Fruit fly (Drosophila melanogaster) whole organism, embryonic: Measurements from ENCODE around the gene CG18473.

ENCODE experiments used
- CG10979 ChIP-seq: fragments of 200-800 bp; sonication (Bioruptor generic); optimal IDR thresholded peaks from 2 replicates; lab custom pipeline; 2018; ENCODE audit warnings: missing biosample characterization, mild to moderate bottlenecking, missing genetic modification characterization, moderate library complexity
- CG11398 ChIP-seq: fragments of 200-800 bp; sonication (Bioruptor generic); optimal IDR thresholded peaks from 2 replicates; lab custom pipeline; 2016; ENCODE audit warnings: missing biosample characterization, missing genetic modification characterization
- CG13424 ChIP-seq: fragments of 200-800 bp; sonication (Bioruptor generic); optimal IDR thresholded peaks from 2 replicates; lab custom pipeline; 2019; ENCODE audit warnings: missing biosample characterization, mild to moderate bottlenecking, missing genetic modification characterization, moderate library complexity
- CG13894 ChIP-seq: fragments of 200-800 bp; sonication (Bioruptor generic); optimal IDR thresholded peaks from 3 replicates; lab custom pipeline; 2018; ENCODE audit warnings: missing biosample characterization, mild to moderate bottlenecking, missing genetic modification characterization, moderate library complexity
- CG1529 ChIP-seq: fragments of 200-800 bp; sonication (Bioruptor generic); optimal IDR thresholded peaks from 3 replicates; lab custom pipeline; 2018; ENCODE audit warnings: missing biosample characterization, missing genetic modification characterization
- CG16863 ChIP-seq: fragments of 200-800 bp; sonication (Bioruptor generic); optimal IDR thresholded peaks from 3 replicates; lab custom pipeline; 2016; ENCODE audit warnings: missing biosample characterization, missing genetic modification characterization
- CG17829 ChIP-seq: fragments of 200-800 bp; optimal IDR thresholded peaks from 2 replicates; lab custom pipeline; 2019; ENCODE audit warnings: missing biosample characterization, mild to moderate bottlenecking, missing genetic modification characterization, moderate library complexity
- CG18011 ChIP-seq: fragments of 200-800 bp; sonication (Bioruptor generic); optimal IDR thresholded peaks from 2 replicates; lab custom pipeline; 2017; ENCODE audit warnings: missing biosample characterization, missing genetic modification characterization, mild to moderate bottlenecking, moderate library complexity, missing genotype
- CG1832 ChIP-seq: fragments of 200-800 bp; sonication (Bioruptor generic); optimal IDR thresholded peaks from 2 replicates; lab custom pipeline; 2017; ENCODE audit warnings: missing biosample characterization, mild to moderate bottlenecking, missing genetic modification characterization, inconsistent platforms
- CG31224 ChIP-seq: fragments of 200-800 bp; sonication (Bioruptor generic); IDR thresholded peaks from 2 replicates; pipeline ENCODE4 v1.3.6; 2022; ENCODE audit warnings: missing biosample characterization, missing genetic modification characterization
- CG31365 ChIP-seq: fragments of 200-800 bp; sonication (Bioruptor generic); optimal IDR thresholded peaks from 2 replicates; lab custom pipeline; 2018; ENCODE audit warnings: missing biosample characterization, mild to moderate bottlenecking, missing genetic modification characterization
- CG3726 ChIP-seq: fragments of 200-800 bp; sonication (Bioruptor generic); IDR thresholded peaks from 3 replicates; pipeline ENCODE4, ENCODE4 v1.3.6; 2022; ENCODE audit warnings: missing biosample characterization, missing genetic modification characterization
- CG4404 ChIP-seq: fragments of 200-800 bp; sonication (Bioruptor generic); IDR thresholded peaks from 2 replicates; pipeline ENCODE4 v1.3.6; 2022; ENCODE audit warnings: missing biosample characterization, missing genetic modification characterization
- CG4820 ChIP-seq: fragments of 200-800 bp; sonication (Bioruptor generic); optimal IDR thresholded peaks from 3 replicates; lab custom pipeline; 2016; ENCODE audit warnings: missing biosample characterization, missing genetic modification characterization
- CG5180 ChIP-seq: fragments of 200-800 bp; sonication (Bioruptor generic); optimal IDR thresholded peaks from 3 replicates; lab custom pipeline; 2017; ENCODE audit warnings: missing biosample characterization, missing genetic modification characterization, mild to moderate bottlenecking, moderate library complexity, missing genetic modification reagents
- CG6791 ChIP-seq: fragments of 200-800 bp; sonication (Bioruptor generic); IDR thresholded peaks from 3 replicates; pipeline ENCODE4 v1.3.6; 2022; ENCODE audit warnings: missing biosample characterization, missing genetic modification characterization; ENCODE audit not compliant: partially characterized antibody
- CG6813 ChIP-seq: fragments of 200-800 bp; sonication (Bioruptor generic); optimal IDR thresholded peaks from 2 replicates; lab custom pipeline; 2017; ENCODE audit warnings: missing biosample characterization, missing genetic modification characterization, mild to moderate bottlenecking, moderate library complexity, missing genetic modification reagents
- CG7372 ChIP-seq: fragments of 200-800 bp; sonication (Bioruptor generic); IDR thresholded peaks from 2 replicates; pipeline ENCODE4 v1.3.6; 2022; ENCODE audit warnings: missing biosample characterization, missing genetic modification characterization
- CG7987 ChIP-seq: fragments of 200-800 bp; sonication (Bioruptor generic); optimal IDR thresholded peaks from 2 replicates; lab custom pipeline; 2018; ENCODE audit warnings: missing biosample characterization, mild to moderate bottlenecking, missing genetic modification characterization, moderate library complexity
- CG8478 ChIP-seq: fragments of >200 bp; optimal IDR thresholded peaks from 2 replicates; lab custom pipeline; 2018
- CG8924 ChIP-seq: fragments of 200-800 bp; optimal IDR thresholded peaks from 3 replicates; lab custom pipeline; 2019; ENCODE audit warnings: missing biosample characterization, mild to moderate bottlenecking, missing genetic modification characterization, moderate library complexity
- CG9727 ChIP-seq: fragments of 200-800 bp; sonication (Bioruptor generic); optimal IDR thresholded peaks from 3 replicates; lab custom pipeline; 2017; ENCODE audit warnings: missing biosample characterization, mild to moderate bottlenecking, missing genetic modification characterization
- CG9932 ChIP-seq: fragments of 200-800 bp; sonication (Bioruptor generic); IDR thresholded peaks from 2 replicates; pipeline ENCODE4 v1.3.6; 2022; ENCODE audit warnings: missing biosample characterization, missing genetic modification characterization
- CkIIα-i1 ChIP-seq: fragments of 200-800 bp; sonication (Bioruptor generic); IDR thresholded peaks from 2 replicates; pipeline ENCODE4 v1.3.6; 2022; ENCODE audit warnings: missing biosample characterization, missing genetic modification characterization
- Dfd ChIP-seq, 2 experiments: fragments of >200 bp; optimal IDR thresholded peaks; 2 replicates each; lab custom pipeline; 2017; ENCODE audit warnings: missing biosample characterization in 2 of 2, missing genetic modification characterization in 2 of 2
- Doc2 ChIP-seq: fragments of 200-800 bp; sonication (Bioruptor generic); IDR thresholded peaks from 2 replicates; pipeline ENCODE4 v1.3.6; 2022; ENCODE audit warnings: missing biosample characterization, missing genetic modification characterization
- E2f2 ChIP-seq: fragments of 200-800 bp; sonication (Bioruptor generic); IDR thresholded peaks from 2 replicates; pipeline ENCODE4 v1.3.6; 2022; ENCODE audit warnings: missing biosample characterization, missing genetic modification characterization
- Hr3 ChIP-seq: fragments of 200-800 bp; sonication (Bioruptor generic); optimal IDR thresholded peaks from 3 replicates; lab custom pipeline; 2016; ENCODE audit warnings: missing biosample characterization, missing genetic modification characterization
- Lpt ChIP-seq: fragments of >200 bp; optimal IDR thresholded peaks from 2 replicates; lab custom pipeline; 2018; ENCODE audit warnings: missing biosample characterization, missing genetic modification characterization
- Mad ChIP-seq: fragments of 200-800 bp; sonication (Bioruptor generic); optimal IDR thresholded peaks from 2 replicates; lab custom pipeline; 2016; ENCODE audit warnings: missing biosample characterization, missing genetic modification characterization
- Meics ChIP-seq: fragments of 200-800 bp; sonication (Bioruptor generic); optimal IDR thresholded peaks from 2 replicates; lab custom pipeline; 2017; ENCODE audit warnings: missing biosample characterization, mild to moderate bottlenecking, missing genetic modification characterization
- ara ChIP-seq: fragments of 200-800 bp; sonication (Bioruptor generic); IDR thresholded peaks from 2 replicates; pipeline ENCODE4 v1.3.6; 2022; ENCODE audit warnings: missing biosample characterization, missing genetic modification characterization
- ase ChIP-seq: fragments of 200-800 bp; sonication (Bioruptor generic); IDR thresholded peaks from 3 replicates; pipeline ENCODE4 v1.3.6; 2022; ENCODE audit warnings: missing biosample characterization, missing genetic modification characterization
- bab2 ChIP-seq: fragments of 200-800 bp; sonication (Bioruptor generic); optimal IDR thresholded peaks from 2 replicates; lab custom pipeline; 2016; ENCODE audit warnings: missing biosample characterization, missing genetic modification characterization
- br ChIP-seq: fragments of >200 bp; optimal IDR thresholded peaks from 2 replicates; lab custom pipeline; 2017
- ci ChIP-seq: fragments of 200-800 bp; sonication (Bioruptor generic); IDR thresholded peaks from 3 replicates; pipeline ENCODE4 v1.3.6; 2022; ENCODE audit warnings: missing biosample characterization, missing genetic modification characterization
- cwo ChIP-seq: fragments of 200-800 bp; sonication (Bioruptor generic); optimal IDR thresholded peaks from 3 replicates; lab custom pipeline; 2017; ENCODE audit warnings: missing biosample characterization, missing genetic modification characterization, mild to moderate bottlenecking, moderate library complexity, missing genetic modification reagents
- dmrt11E ChIP-seq: fragments of 200-800 bp; sonication (Bioruptor generic); optimal IDR thresholded peaks from 3 replicates; lab custom pipeline; 2018; ENCODE audit warnings: missing biosample characterization, mild to moderate bottlenecking, missing genetic modification characterization, moderate library complexity
- fd102C ChIP-seq: fragments of 200-800 bp; sonication (Bioruptor generic); optimal IDR thresholded peaks from 2 replicates; lab custom pipeline; 2018; ENCODE audit warnings: missing biosample characterization, mild to moderate bottlenecking, missing genetic modification characterization, moderate library complexity
- kay ChIP-seq: fragments of 200-800 bp; sonication (Bioruptor generic); optimal IDR thresholded peaks from 2 replicates; lab custom pipeline; 2016; ENCODE audit warnings: missing biosample characterization, missing genetic modification characterization
- lab ChIP-seq: fragments of 200-800 bp; sonication (Bioruptor generic); optimal IDR thresholded peaks from 3 replicates; lab custom pipeline; 2017; ENCODE audit warnings: missing biosample characterization, missing genetic modification characterization, mild to moderate bottlenecking, moderate library complexity, missing genetic modification reagents
- maf-S ChIP-seq: fragments of 200-800 bp; sonication (Bioruptor generic); optimal IDR thresholded peaks from 2 replicates; lab custom pipeline; 2016; ENCODE audit warnings: missing biosample characterization, missing genetic modification characterization
- otp ChIP-seq: fragments of 200-800 bp; sonication (Bioruptor generic); IDR thresholded peaks from 3 replicates; pipeline ENCODE4, ENCODE4 v1.3.6; 2022; ENCODE audit warnings: missing biosample characterization, missing genetic modification characterization
- pita ChIP-seq: fragments of 200-800 bp; sonication (Bioruptor generic); optimal IDR thresholded peaks from 2 replicates; lab custom pipeline; 2017; ENCODE audit warnings: missing biosample characterization, mild to moderate bottlenecking, missing genetic modification characterization
- pros ChIP-seq: fragments of 200-800 bp; sonication (Bioruptor generic); optimal IDR thresholded peaks from 3 replicates; lab custom pipeline; 2019; ENCODE audit warnings: missing biosample characterization, mild to moderate bottlenecking, missing genetic modification characterization, moderate library complexity
- sd ChIP-seq: fragments of 200-800 bp; sonication (Bioruptor generic); optimal IDR thresholded peaks from 3 replicates; lab custom pipeline; 2018; ENCODE audit warnings: missing biosample characterization, mild to moderate bottlenecking, missing genetic modification characterization, moderate library complexity
- sob ChIP-seq: fragments of 200-800 bp; sonication (Bioruptor generic); IDR thresholded peaks from 2 replicates; pipeline ENCODE4 v1.3.6; 2022; ENCODE audit warnings: missing biosample characterization, missing genetic modification characterization
- tna ChIP-seq: fragments of 200-800 bp; sonication (Bioruptor generic); IDR thresholded peaks from 2 replicates; pipeline ENCODE4 v1.3.6; 2022; ENCODE audit warnings: missing biosample characterization, missing genetic modification characterization; ENCODE audit not compliant: partially characterized antibody
- unc-4 ChIP-seq: fragments of 200-800 bp; sonication (Bioruptor generic); IDR thresholded peaks from 2 replicates; pipeline ENCODE4 v1.3.6; 2022; ENCODE audit warnings: missing biosample characterization, missing genetic modification characterization; ENCODE audit not compliant: partially characterized antibody
- vvl ChIP-seq: fragments of 200-800 bp; sonication (Bioruptor generic); IDR thresholded peaks from 2 replicates; pipeline ENCODE4 v1.3.6; 2022; ENCODE audit warnings: missing biosample characterization, missing genetic modification characterization
- zf30C ChIP-seq: fragments of 200-800 bp; sonication (Bioruptor generic); optimal IDR thresholded peaks from 3 replicates; lab custom pipeline; 2018; ENCODE audit warnings: missing biosample characterization, mild to moderate bottlenecking, missing genetic modification characterization

The CG18473 gene

DNA sequence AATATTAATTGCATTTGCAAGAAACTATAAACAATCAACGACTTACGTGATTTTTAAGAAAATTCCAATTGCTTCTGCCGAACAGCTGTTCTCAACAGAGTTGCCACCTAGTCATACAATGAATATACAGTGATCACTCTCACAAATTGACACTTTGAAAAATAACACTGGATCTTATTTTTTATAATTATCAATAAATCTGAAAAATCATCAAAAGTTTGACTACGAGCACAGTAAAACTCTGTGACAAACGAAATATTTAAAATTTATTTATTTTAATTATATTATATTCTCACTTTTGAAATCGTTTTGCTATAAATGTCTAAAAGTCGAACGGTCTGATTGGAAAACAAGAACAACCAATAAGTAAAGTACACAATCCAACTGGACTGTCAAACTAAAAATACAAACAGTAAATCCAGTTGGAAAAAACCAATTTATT, 36.9 kb downstream of the CG18473 start, which contains the start of gene CG34117 (continued):
- peak; percentile 88 for TF ChIP-seq CG8924 (tag; lab: Kevin White, UChicago)
- no peak for TF ChIP-seq pros (GFP tag; lab: Kevin White, UChicago)
- TF ChIP-seq CG8478 (lab: Kevin White, UChicago) = no peak
- TF ChIP-seq ase = peak; percentile 69; the same call in 2 of the 3 replicates
- peak; percentile 84 for TF ChIP-seq ci (GFP tag; lab: Robert Waterston, UW)
- TF ChIP-seq ara (GFP tag; lab: Robert Waterston, UW) = peak; percentile 81
- TF ChIP-seq CG1529 (GFP tag; lab: Kevin White, UChicago) = peak; percentile 45
- TF ChIP-seq Lpt (GFP tag; lab: Kevin White, UChicago) = no peak
- peak; percentile 68 for TF ChIP-seq fd102C (GFP tag; lab: Kevin White, UChicago)
- TF ChIP-seq CG13894 = peak; percentile 85
- TF ChIP-seq CG10979 (tag; lab: Kevin White, UChicago) = peak; percentile 75
- peak; percentile 68 for TF ChIP-seq CG6813 (GFP tag; lab: Kevin White, UChicago)
- TF ChIP-seq CG16863 (GFP tag; lab: Kevin White, UChicago) = peak; percentile 41
- TF ChIP-seq Meics (GFP tag; lab: Kevin White, UChicago) = peak; percentile 84
- peak; percentile 55 for TF ChIP-seq Mad
- TF ChIP-seq CG7987 = peak; percentile 68
- TF ChIP-seq CG9932 (GFP tag; lab: Robert Waterston, UW) = peak; percentile 95
- peak; percentile 66 for TF ChIP-seq cwo (GFP tag; lab: Kevin White, UChicago)
- TF ChIP-seq br = no peak
- peak; percentile 44; the same call in 1 of the 2 replicates for TF ChIP-seq CG7372
- TF ChIP-seq CG17829 (tag; lab: Kevin White, UChicago) = peak; percentile 89
- TF ChIP-seq CkIIα-i1 (GFP tag; lab: Robert Waterston, UW) = peak; percentile 44; the same call in 1 of the 2 replicates
- no peak for TF ChIP-seq CG6791 (GFP tag; lab: Robert Waterston, UW)
- TF ChIP-seq CG18011 = peak; percentile 32
- TF ChIP-seq tna (GFP tag; lab: Robert Waterston, UW) = no peak
- TF ChIP-seq dmrt11E (tag; lab: Kevin White, UChicago) = peak; percentile 76
- peak; percentile 92 for TF ChIP-seq vvl (GFP tag; lab: Robert Waterston, UW)
- peak; percentile 53 for TF ChIP-seq CG5180
- peak; percentile 66; the same call in 2 of the 3 replicates for TF ChIP-seq otp (GFP tag; lab: Robert Waterston, UW)
- peak; percentile 29; the same call in 1 of the 2 replicates for TF ChIP-seq unc-4 (GFP tag; lab: Robert Waterston, UW)
- TF ChIP-seq bab2 (GFP tag; lab: Kevin White, UChicago) = peak; percentile 65
- no peak for TF ChIP-seq CG11398 (GFP tag; lab: Kevin White, UChicago)
- 0 out of 2 replicates have a peak, but pooled peaks have one; percentile 6 for TF ChIP-seq CG4404
- TF ChIP-seq kay (GFP tag; lab: Kevin White, UChicago) = peak; percentile 48
- TF ChIP-seq CG1832 (GFP tag; lab: Kevin White, UChicago) = no peak
- peak; percentile 54 for TF ChIP-seq E2f2
- no peak for TF ChIP-seq Dfd (GFP tag; optimal IDR thresholded peaks at IDR 0.05; lab: Kevin White, UChicago)
- TF ChIP-seq Doc2 = no peak
- peak; percentile 50 for TF ChIP-seq maf-S (GFP tag; lab: Kevin White, UChicago)
- peak; percentile 84 for TF ChIP-seq CG9727 (GFP tag; lab: Kevin White, UChicago)
- TF ChIP-seq lab (GFP tag; lab: Kevin White, UChicago) = peak; percentile 86
- TF ChIP-seq Hr3 (GFP tag; lab: Kevin White, UChicago) = peak; percentile 82
- peak; percentile 89 for TF ChIP-seq sd
- 0 out of 3 replicates have a peak, but pooled peaks have one; percentile 17 for TF ChIP-seq CG3726 (GFP tag; lab: Robert Waterston, UW)
- peak; percentile 82 for TF ChIP-seq CG13424 (tag; lab: Kevin White, UChicago)
- TF ChIP-seq CG31365 (tag; lab: Kevin White, UChicago) = no peak
- no peak for TF ChIP-seq pita (GFP tag; lab: Kevin White, UChicago)
- peak; percentile 2 for TF ChIP-seq zf30C (GFP tag; lab: Kevin White, UChicago)
- TF ChIP-seq CG4820 = peak; percentile 63
- TF ChIP-seq sob = peak; percentile 87
- TF ChIP-seq CG31224 (GFP tag; lab: Robert Waterston, UW) = peak; percentile 55
